Fruit fly (Drosophila melanogaster) whole organism, embryonic: ENCODE measurements around the gene CG14367.

ENCODE experiments used
- BEAF-32 ChIP-seq: fragments of 200-800 bp; sonication (Bioruptor generic); optimal IDR thresholded peaks from 3 replicates; lab custom pipeline; 2017; ENCODE audit warnings: missing biosample characterization, missing genetic modification characterization, mild to moderate bottlenecking, moderate library complexity, missing genetic modification reagents
- Bgb ChIP-seq: fragments of 200-800 bp; sonication (Bioruptor generic); IDR thresholded peaks from 2 replicates; pipeline ENCODE4 v1.3.6; 2022; ENCODE audit warnings: missing biosample characterization, missing genetic modification characterization; ENCODE audit not compliant: partially characterized antibody
- CG10366 ChIP-seq: fragments of 200-800 bp; sonication (Bioruptor generic); IDR thresholded peaks from 2 replicates; pipeline ENCODE4 v1.3.6; 2022; ENCODE audit warnings: missing biosample characterization, missing genetic modification characterization
- CG12391 ChIP-seq: fragments of 200-800 bp; sonication (Bioruptor generic); optimal IDR thresholded peaks from 3 replicates; lab custom pipeline; 2018; ENCODE audit warnings: missing biosample characterization, mild to moderate bottlenecking, missing genetic modification characterization, moderate library complexity
- CG13287 ChIP-seq: fragments of 200-800 bp; sonication (Bioruptor generic); IDR thresholded peaks from 2 replicates; pipeline ENCODE4 v1.3.6; 2022; ENCODE audit warnings: missing biosample characterization, missing genetic modification characterization; ENCODE audit not compliant: partially characterized antibody
- CG17186 ChIP-seq: fragments of 200-800 bp; sonication (Bioruptor generic); optimal IDR thresholded peaks from 3 replicates; lab custom pipeline; 2017; ENCODE audit warnings: missing biosample characterization, missing genetic modification reagents, missing genetic modification characterization
- CG17912 ChIP-seq: fragments of 200-800 bp; sonication (Bioruptor generic); optimal IDR thresholded peaks from 2 replicates; lab custom pipeline; 2018; ENCODE audit warnings: missing biosample characterization, mild to moderate bottlenecking, missing genetic modification characterization
- CG18599 ChIP-seq: fragments of 200-800 bp; sonication (Bioruptor generic); optimal IDR thresholded peaks from 3 replicates; lab custom pipeline; 2017; ENCODE audit warnings: missing biosample characterization, missing genetic modification characterization, mild to moderate bottlenecking, moderate library complexity, missing genetic modification reagents
- CG2199 ChIP-seq: fragments of 200-800 bp; sonication (Bioruptor generic); IDR thresholded peaks from 3 replicates; pipeline ENCODE4 v1.3.6; 2022; ENCODE audit warnings: missing biosample characterization, missing genetic modification characterization
- CG30403 ChIP-seq: fragments of 200-800 bp; sonication (Bioruptor generic); optimal IDR thresholded peaks from 3 replicates; lab custom pipeline; 2016; ENCODE audit warnings: missing biosample characterization, missing genetic modification characterization
- CG32532 ChIP-seq: fragments of 200-800 bp; sonication (Bioruptor generic); IDR thresholded peaks from 2 replicates; pipeline ENCODE4 v1.3.6; 2022; ENCODE audit warnings: missing biosample characterization, missing genetic modification characterization
- CG3281 ChIP-seq: fragments of 200-800 bp; sonication (Bioruptor generic); optimal IDR thresholded peaks from 3 replicates; lab custom pipeline; 2017; ENCODE audit warnings: missing biosample characterization, mild to moderate bottlenecking, missing genetic modification characterization
- CG4424 ChIP-seq: fragments of 200-800 bp; sonication (Bioruptor generic); optimal IDR thresholded peaks from 3 replicates; lab custom pipeline; 2016; ENCODE audit warnings: missing biosample characterization, missing genetic modification characterization
- CG4617 ChIP-seq: fragments of 200-800 bp; sonication (Bioruptor generic); optimal IDR thresholded peaks from 3 replicates; lab custom pipeline; 2016; ENCODE audit warnings: missing biosample characterization, missing genetic modification characterization, borderline replicate concordance
- CG7839 ChIP-seq: fragments of 200-800 bp; sonication (Bioruptor generic); optimal IDR thresholded peaks from 3 replicates; lab custom pipeline; 2018; ENCODE audit warnings: missing biosample characterization, mild to moderate bottlenecking, missing genetic modification characterization, moderate library complexity
- CG7987 ChIP-seq: fragments of 200-800 bp; sonication (Bioruptor generic); optimal IDR thresholded peaks from 2 replicates; lab custom pipeline; 2018; ENCODE audit warnings: missing biosample characterization, mild to moderate bottlenecking, missing genetic modification characterization, moderate library complexity
- Dbx ChIP-seq: fragments of 200-800 bp; sonication (Bioruptor generic); IDR thresholded peaks from 3 replicates; pipeline ENCODE4 v1.3.6; 2022; ENCODE audit warnings: missing biosample characterization, missing genetic modification characterization
- E2f2 ChIP-seq: fragments of 200-800 bp; sonication (Bioruptor generic); IDR thresholded peaks from 2 replicates; pipeline ENCODE4 v1.3.6; 2022; ENCODE audit warnings: missing biosample characterization, missing genetic modification characterization
- H2.0 ChIP-seq: fragments of 200-800 bp; sonication (Bioruptor generic); IDR thresholded peaks from 2 replicates; pipeline ENCODE4 v1.3.6; 2022; ENCODE audit warnings: missing biosample characterization, missing genetic modification characterization
- Hmr ChIP-seq: fragments of 200-800 bp; sonication (Bioruptor generic); optimal IDR thresholded peaks from 3 replicates; lab custom pipeline; 2017; ENCODE audit warnings: mild to moderate bottlenecking, missing biosample characterization, missing genetic modification reagents, missing genetic modification characterization
- Hmx ChIP-seq: fragments of 200-800 bp; sonication (Bioruptor generic); optimal IDR thresholded peaks from 2 replicates; lab custom pipeline; 2016; ENCODE audit warnings: missing biosample characterization, missing genetic modification characterization
- Hsf ChIP-seq: fragments of 200-800 bp; sonication (Bioruptor generic); optimal IDR thresholded peaks from 3 replicates; lab custom pipeline; 2016; ENCODE audit warnings: missing biosample characterization, missing genetic modification characterization
- MBD-R2 ChIP-seq: fragments of 200-800 bp; sonication (Bioruptor generic); IDR thresholded peaks from 2 replicates; pipeline ENCODE4 v1.3.6; 2022; ENCODE audit warnings: missing biosample characterization, missing genetic modification characterization
- Med ChIP-seq: fragments of 200-800 bp; sonication (Bioruptor generic); peaks from one replicate; lab custom pipeline; 2016; ENCODE audit warnings: missing biosample characterization, missing genetic modification characterization, mild to moderate bottlenecking, inconsistent platforms, moderate library complexity
- Meics ChIP-seq: fragments of 200-800 bp; sonication (Bioruptor generic); optimal IDR thresholded peaks from 2 replicates; lab custom pipeline; 2017; ENCODE audit warnings: missing biosample characterization, mild to moderate bottlenecking, missing genetic modification characterization
- Nf-YB ChIP-seq: fragments of 200-800 bp; sonication (Bioruptor generic); optimal IDR thresholded peaks from 3 replicates; lab custom pipeline; 2019; ENCODE audit warnings: missing biosample characterization, mild to moderate bottlenecking, missing genetic modification characterization, moderate library complexity
- PHDP ChIP-seq: fragments of 200-800 bp; sonication (Bioruptor generic); optimal IDR thresholded peaks from 3 replicates; lab custom pipeline; 2018; ENCODE audit warnings: missing biosample characterization, mild to moderate bottlenecking, missing genetic modification characterization, moderate library complexity
- Poxn ChIP-seq: fragments of 200-800 bp; sonication (Bioruptor generic); IDR thresholded peaks from 2 replicates; pipeline ENCODE4 v1.3.6; 2022; ENCODE audit warnings: missing biosample characterization, missing genetic modification characterization
- Rfx ChIP-seq: fragments of 200-800 bp; sonication (Bioruptor generic); IDR thresholded peaks from 2 replicates; pipeline ENCODE4 v1.3.6; 2022; ENCODE audit warnings: missing biosample characterization, missing genetic modification characterization
- Sin3A ChIP-seq: fragments of >200 bp; optimal IDR thresholded peaks from 2 replicates; lab custom pipeline; 2018
- Six4 ChIP-seq: fragments of 200-800 bp; sonication (Bioruptor generic); optimal IDR thresholded peaks from 2 replicates; lab custom pipeline; 2016; ENCODE audit warnings: missing biosample characterization, missing genetic modification characterization
- Sry-δ ChIP-seq: fragments of 200-800 bp; sonication (Bioruptor generic); optimal IDR thresholded peaks from 2 replicates; lab custom pipeline; 2016; ENCODE audit warnings: missing biosample characterization, missing genetic modification characterization
- TFAM ChIP-seq: fragments of 200-800 bp; sonication (Bioruptor generic); optimal IDR thresholded peaks from 2 replicates; lab custom pipeline; 2017; ENCODE audit warnings: missing biosample characterization, missing genetic modification characterization, inconsistent platforms
- YL-1 ChIP-seq: fragments of 200-800 bp; sonication (Bioruptor generic); optimal IDR thresholded peaks from 3 replicates; lab custom pipeline; 2017; ENCODE audit warnings: missing biosample characterization, mild to moderate bottlenecking, missing genetic modification characterization
- amos ChIP-seq: fragments of 200-800 bp; sonication (Bioruptor generic); IDR thresholded peaks from 2 replicates; pipeline ENCODE4 v1.3.6; 2022; ENCODE audit warnings: missing biosample characterization, missing genetic modification characterization; ENCODE audit not compliant: partially characterized antibody
- ci ChIP-seq: fragments of 200-800 bp; sonication (Bioruptor generic); IDR thresholded peaks from 3 replicates; pipeline ENCODE4 v1.3.6; 2022; ENCODE audit warnings: missing biosample characterization, missing genetic modification characterization
- dmrt99B ChIP-seq: fragments of 200-800 bp; sonication (Bioruptor generic); optimal IDR thresholded peaks from 2 replicates; lab custom pipeline; 2018; ENCODE audit warnings: missing biosample characterization, mild to moderate bottlenecking, missing genetic modification characterization, moderate library complexity
- gcm ChIP-seq: fragments of 200-800 bp; sonication (Bioruptor generic); optimal IDR thresholded peaks from 2 replicates; lab custom pipeline; 2019; ENCODE audit warnings: missing biosample characterization, mild to moderate bottlenecking, missing genetic modification characterization, moderate library complexity
- ken ChIP-seq: fragments of 200-800 bp; sonication (Bioruptor generic); IDR thresholded peaks from 3 replicates; pipeline ENCODE4 v1.3.6; 2022; ENCODE audit warnings: missing biosample characterization, missing genetic modification characterization
- lab ChIP-seq: fragments of 200-800 bp; sonication (Bioruptor generic); optimal IDR thresholded peaks from 3 replicates; lab custom pipeline; 2017; ENCODE audit warnings: missing biosample characterization, missing genetic modification characterization, mild to moderate bottlenecking, moderate library complexity, missing genetic modification reagents
- nau ChIP-seq: fragments of 200-800 bp; sonication (Bioruptor generic); optimal IDR thresholded peaks from 3 replicates; lab custom pipeline; 2017; ENCODE audit warnings: missing biosample characterization, mild to moderate bottlenecking, missing genetic modification characterization, missing genetic modification reagents
- row ChIP-seq: fragments of 200-800 bp; sonication (Bioruptor generic); IDR thresholded peaks from 3 replicates; pipeline ENCODE4 v1.3.6; 2022; ENCODE audit warnings: missing biosample characterization, missing genetic modification characterization
- sens ChIP-seq: fragments of 200-800 bp; sonication (Bioruptor generic); peaks from one replicate; lab custom pipeline; 2016; ENCODE audit warnings: missing biosample characterization, missing genetic modification characterization
- seq ChIP-seq: fragments of 200-800 bp; sonication (Bioruptor generic); IDR thresholded peaks from 2 replicates; pipeline ENCODE4 v1.3.6; 2022; ENCODE audit warnings: missing biosample characterization, missing genetic modification characterization
- so ChIP-seq: fragments of 200-800 bp; sonication (Bioruptor generic); IDR thresholded peaks from 3 replicates; pipeline ENCODE4 v1.3.6; 2022; ENCODE audit warnings: missing biosample characterization, missing genetic modification characterization
- sqz ChIP-seq: fragments of 200-800 bp; sonication (Bioruptor generic); optimal IDR thresholded peaks from 3 replicates; lab custom pipeline; 2018; ENCODE audit warnings: missing biosample characterization, mild to moderate bottlenecking, missing genetic modification characterization
- stwl ChIP-seq: fragments of 200-800 bp; sonication (Bioruptor generic); optimal IDR thresholded peaks from 3 replicates; lab custom pipeline; 2018; ENCODE audit warnings: missing biosample characterization, mild to moderate bottlenecking, missing genetic modification characterization, moderate library complexity
- sug ChIP-seq: fragments of 200-800 bp; optimal IDR thresholded peaks from 2 replicates; lab custom pipeline; 2019; ENCODE audit warnings: missing biosample characterization, mild to moderate bottlenecking, missing genetic modification characterization, moderate library complexity
- vnd ChIP-seq: fragments of 200-800 bp; sonication (Bioruptor generic); IDR thresholded peaks from 3 replicates; pipeline ENCODE4 v1.3.6; 2022; ENCODE audit warnings: missing biosample characterization, missing genetic modification characterization; ENCODE audit not compliant: partially characterized antibody
- zfh1 ChIP-seq: fragments of 200-800 bp; sonication (Bioruptor generic); IDR thresholded peaks from 3 replicates; pipeline ENCODE4 v1.3.6; 2022; ENCODE audit warnings: missing biosample characterization, missing genetic modification characterization

Gene CG14367

dm6 chr3R:13710645-13711044 lies 16.8 kb downstream of the CG14367 start (continued):
- TF ChIP-seq ken (GFP tag; lab: Robert Waterston, UW) (peak; percentile 51; the same call in 1 of the 3 replicates), CG30403 (GFP tag; lab: Kevin White, UChicago) (peak; percentile 16), CG3281 (GFP tag; lab: Kevin White, UChicago) (peak; percentile 61), gcm (GFP tag; lab: Kevin White, UChicago) (peak; percentile 12), Poxn (GFP tag; lab: Robert Waterston, UW) (no peak), CG2199 (GFP tag; lab: Robert Waterston, UW) (peak; percentile 78), sug (tag; lab: Kevin White, UChicago) (peak; percentile 1), CG17186 (peak; percentile 39), Hmx (GFP tag; lab: Kevin White, UChicago) (no peak), Sin3A (lab: Kevin White, UChicago) (peak; percentile 41), CG18599 (GFP tag; lab: Kevin White, UChicago) (peak; percentile 13), TFAM (GFP tag; lab: Kevin White, UChicago) (no peak), CG7839 (tag; lab: Kevin White, UChicago) (peak; percentile 15), seq (no peak), stwl (tag; lab: Kevin White, UChicago) (peak; percentile 53), zfh1 (GFP tag; lab: Robert Waterston, UW) (peak; percentile 45; the same call in 1 of the 3 replicates), E2f2 (peak; percentile 62), Six4 (GFP tag; lab: Kevin White, UChicago) (no peak), vnd (GFP tag; lab: Robert Waterston, UW) (peak; percentile 40; the same call in 1 of the 3 replicates), sens (peak; percentile 70), H2.0 (GFP tag; lab: Robert Waterston, UW) (no peak; the same call in 1 of the 2 replicates), CG4424 (GFP tag; lab: Kevin White, UChicago) (peak; percentile 33), PHDP (tag; lab: Kevin White, UChicago) (peak; percentile 24), CG17912 (GFP tag; lab: Kevin White, UChicago) (no peak), ci (GFP tag; lab: Robert Waterston, UW) (peak; percentile 34; the same call in 1 of the 3 replicates), so (GFP tag; lab: Robert Waterston, UW) (peak; percentile 39; the same call in 1 of the 3 replicates), row (GFP tag; lab: Robert Waterston, UW) (peak; percentile 89), CG10366 (peak; percentile 30; the same call in 1 of the 2 replicates), CG12391 (tag; lab: Kevin White, UChicago) (peak; percentile 19), amos (peak; percentile 31), MBD-R2 (peak; percentile 99), Med (peak; percentile 48), Sry-δ (GFP tag; lab: Kevin White, UChicago) (peak; percentile 23), CG4617 (peak; percentile 38), lab (GFP tag; lab: Kevin White, UChicago) (peak; percentile 26), BEAF-32 (GFP tag; lab: Kevin White, UChicago) (peak; percentile 5), sqz (peak; percentile 52), CG13287 (GFP tag; lab: Robert Waterston, UW) (peak; percentile 53), dmrt99B (tag; lab: Kevin White, UChicago) (no peak), Hmr (GFP tag; lab: Kevin White, UChicago) (peak; percentile 24), Bgb (GFP tag; lab: Robert Waterston, UW) (peak; percentile 60), Rfx (GFP tag; lab: Robert Waterston, UW) (peak; percentile 47), Hsf (GFP tag; lab: Kevin White, UChicago) (peak; percentile 8), Nf-YB (GFP tag; lab: Kevin White, UChicago) (no peak), CG32532 (GFP tag; lab: Robert Waterston, UW) (0 out of 2 replicates have a peak, but pooled peaks have one; percentile 15), CG7987 (GFP tag; lab: Kevin White, UChicago) (peak; percentile 9), nau (GFP tag; lab: Kevin White, UChicago) (no peak), Dbx (GFP tag; lab: Robert Waterston, UW) (peak; percentile 34; the same call in 1 of the 3 replicates), YL-1 (peak; percentile 29), Meics (peak; percentile 23)
